Worm (Caenorhabditis elegans): Measurements from ENCODE around the gene srw-76.

DNA sequence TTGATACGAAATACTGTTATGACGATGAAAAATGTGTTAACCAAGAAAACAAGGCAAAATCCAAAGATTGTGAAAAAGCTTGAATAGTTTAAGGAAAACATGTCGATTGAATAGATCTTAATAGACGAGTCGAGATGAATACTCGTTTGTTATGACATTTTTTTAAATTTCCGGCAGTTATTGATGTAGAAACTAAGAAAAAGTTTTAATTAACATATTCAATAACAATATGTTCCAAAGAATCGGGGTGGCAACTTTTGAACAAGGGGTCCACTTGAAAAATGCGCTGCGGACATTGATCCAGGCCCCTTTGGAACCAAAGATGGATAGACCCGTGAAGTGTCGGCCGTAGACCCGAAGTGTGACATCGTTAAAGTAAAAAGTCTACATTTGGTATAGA, 33.1 kb upstream of the srw-76 start, which contains the start of gene str-61:
- TF ChIP-seq pag-3 (tag; optimal IDR thresholded peaks at IDR 0.05; ENCODE audit: borderline replicate concordance), result no peak
- no peak for TF ChIP-seq dve-1 (tag; optimal IDR thresholded peaks at IDR 0.05)
- no peak for TF ChIP-seq sox-2 (GFP tag; IDR thresholded peaks at IDR 0.05)
- TF ChIP-seq sox-4 (tag; optimal IDR thresholded peaks at IDR 0.05), result no peak
- TF ChIP-seq ama-1 (optimal IDR thresholded peaks at IDR 0.05), result no peak
- no peak for TF ChIP-seq pha-4 (tag; optimal IDR thresholded peaks at IDR 0.05)
- no peak for TF ChIP-seq elt-2 (tag; optimal IDR thresholded peaks at IDR 0.05)
- no peak for TF ChIP-seq unc-42 (tag; optimal IDR thresholded peaks at IDR 0.05)
- TF ChIP-seq rnt-1 (tag; optimal IDR thresholded peaks at IDR 0.05), result no peak
- TF ChIP-seq pax-1 (tag; optimal IDR thresholded peaks at IDR 0.05), result no peak
- TF ChIP-seq hlh-13 (GFP tag; optimal IDR thresholded peaks at IDR 0.05), result no peak
- TF ChIP-seq hlh-30 (tag; optimal IDR thresholded peaks at IDR 0.05; ENCODE audit: insufficient read depth), result no peak
- no peak for TF ChIP-seq ceh-9 (tag; optimal IDR thresholded peaks at IDR 0.05)
- TF ChIP-seq unc-55 (GFP tag; optimal IDR thresholded peaks at IDR 0.05), result no peak
